Worm (Caenorhabditis elegans) whole organism, L2 larva: Measurements from ENCODE around the gene F38E9.6.

Experiments
- ZK546.5 ChIP-seq: sonication (generic microtip); optimal IDR thresholded peaks from 2 replicates; lab custom pipeline; 2017; ENCODE audit warnings: missing biosample characterization, missing genetic modification characterization
- alr-1 ChIP-seq: fragments of 150-350 bp; optimal IDR thresholded peaks from 2 replicates; lab custom pipeline; 2014; ENCODE audit warnings: missing biosample characterization, missing genetic modification characterization
- gmeb-1 ChIP-seq: fragments of 150-350 bp; optimal IDR thresholded peaks from 2 replicates; lab custom pipeline; 2014; ENCODE audit warnings: missing biosample characterization, missing genetic modification characterization
- nhr-23 ChIP-seq: fragments of 150-350 bp; optimal IDR thresholded peaks from 2 replicates; lab custom pipeline; 2014; ENCODE audit warnings: missing biosample characterization, missing genetic modification reagents, missing genetic modification characterization
- nhr-237 ChIP-seq: fragments of 150-350 bp; optimal IDR thresholded peaks from 2 replicates; lab custom pipeline; 2014; ENCODE audit warnings: missing biosample characterization, missing genetic modification characterization
- nhr-25 ChIP-seq: fragments of 150-350 bp; sonication (generic microtip); optimal IDR thresholded peaks from 3 replicates; lab custom pipeline; 2014; ENCODE audit warnings: missing biosample characterization, missing genetic modification characterization
- nhr-6 ChIP-seq: fragments of 150-350 bp; optimal IDR thresholded peaks from 2 replicates; lab custom pipeline; 2014; ENCODE audit warnings: missing biosample characterization, missing genetic modification characterization
- nhr-77 ChIP-seq: fragments of 150-350 bp; optimal IDR thresholded peaks from 2 replicates; lab custom pipeline; 2014; ENCODE audit warnings: missing biosample characterization, missing genetic modification characterization
- sma-3 ChIP-seq: sonication (generic microtip); optimal IDR thresholded peaks from 2 replicates; lab custom pipeline; 2016; ENCODE audit warnings: missing genetic modification reagents, missing genetic modification characterization, missing compliant biosample characterization
- snpc-4 ChIP-seq: fragments of 150-350 bp; optimal IDR thresholded peaks from 2 replicates; lab custom pipeline; 2014; ENCODE audit warnings: missing biosample characterization, missing genetic modification characterization
- ztf-11 ChIP-seq: sonication (generic microtip); optimal IDR thresholded peaks from 2 replicates; lab custom pipeline; 2017; ENCODE audit warnings: missing biosample characterization, missing genetic modification characterization

DNA sequence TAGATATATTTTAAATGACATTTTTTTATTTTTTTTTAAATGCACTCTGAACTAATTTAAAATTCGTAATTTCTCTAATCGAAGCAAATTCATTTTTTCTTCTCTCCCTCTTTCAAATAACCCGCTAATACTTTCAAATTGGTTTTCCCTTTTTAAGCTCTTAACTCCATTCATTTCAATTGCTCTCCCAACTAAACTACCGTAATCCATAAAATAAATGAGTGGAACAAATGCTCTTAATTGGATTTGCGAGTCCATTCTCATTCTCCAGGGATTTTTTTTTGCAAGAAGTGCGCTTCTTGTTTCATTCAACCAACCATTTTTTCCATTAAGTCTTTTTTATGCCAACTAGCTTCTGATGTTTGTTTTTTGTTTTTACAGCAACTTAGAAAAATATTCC lies 48.8 kb downstream of the F38E9.6 start:
- TF ChIP-seq snpc-4 (tag; lab: Kevin White, UChicago) (no peak), gmeb-1 (tag; lab: Kevin White, UChicago) (no peak), ztf-11 (tag; lab: Kevin White, UChicago) (no peak), nhr-237 (no peak), sma-3 (GFP tag; lab: Kevin White, UChicago) (no peak), alr-1 (no peak), nhr-23 (tag; lab: Kevin White, UChicago) (no peak), nhr-25 (tag; lab: Kevin White, UChicago) (no peak), ZK546.5 (no peak), nhr-77 (tag; lab: Kevin White, UChicago) (no peak), nhr-6 (tag; lab: Kevin White, UChicago) (no peak)
